Worm (Caenorhabditis elegans) whole organism, midembryonic: ENCODE data around the gene F22F4.9.

Experiments
- T22C8.4 ChIP-seq: fragments of 200-800 bp; sonication (Bioruptor generic); IDR thresholded peaks from 2 replicates; pipeline ENCODE4 v1.3.6; 2022; ENCODE audit warnings: missing genetic modification characterization, missing compliant biosample characterization
- cog-1 ChIP-seq: sonication (generic microtip); optimal IDR thresholded peaks from 2 replicates; lab custom pipeline; 2016; ENCODE audit warnings: missing genetic modification characterization, missing compliant biosample characterization
- flt-1 ChIP-seq: fragments of 200-800 bp; sonication (Bioruptor generic); IDR thresholded peaks from 2 replicates; pipeline ENCODE4 v1.3.6; 2022; ENCODE audit warnings: missing genetic modification characterization, missing compliant biosample characterization
- klf-2 ChIP-seq: fragments of 200-800 bp; sonication (Bioruptor generic); conservative IDR thresholded peaks from 2 replicates; pipeline ENCODE4 v1.3.6; 2022; ENCODE audit warnings: missing genetic modification reagents, missing genetic modification characterization, missing compliant biosample characterization
- med-1 ChIP-seq: sonication (generic microtip); optimal IDR thresholded peaks from 2 replicates; lab custom pipeline; 2017; ENCODE audit warnings: missing genetic modification characterization, mild to moderate bottlenecking, missing compliant biosample characterization, antibody characterized with exemption, missing genetic modification reagents; ENCODE audit not compliant: insufficient read depth
- ref-1 ChIP-seq: fragments of 200-800 bp; sonication (Bioruptor generic); conservative IDR thresholded peaks from 2 replicates; pipeline ENCODE4 v1.3.6; 2022; ENCODE audit warnings: missing genetic modification reagents, missing genetic modification characterization, missing compliant biosample characterization
- tab-1 ChIP-seq: fragments of 200-800 bp; sonication (Bioruptor generic); IDR thresholded peaks from 2 replicates; pipeline ENCODE4 v1.3.6; 2022; ENCODE audit warnings: missing genetic modification characterization, missing compliant biosample characterization
- ztf-23 ChIP-seq: fragments of 200-800 bp; sonication (Bioruptor generic); IDR thresholded peaks from 2 replicates; pipeline ENCODE4 v1.3.6; 2022; ENCODE audit warnings: missing genetic modification reagents, missing genetic modification characterization, missing compliant biosample characterization
- ztf-29 ChIP-seq: fragments of 200-800 bp; sonication (Bioruptor generic); IDR thresholded peaks from 2 replicates; pipeline ENCODE4 v1.3.6; 2022; ENCODE audit warnings: missing genetic modification reagents, missing genetic modification characterization, missing compliant biosample characterization

F22F4.9 gene

DNA sequence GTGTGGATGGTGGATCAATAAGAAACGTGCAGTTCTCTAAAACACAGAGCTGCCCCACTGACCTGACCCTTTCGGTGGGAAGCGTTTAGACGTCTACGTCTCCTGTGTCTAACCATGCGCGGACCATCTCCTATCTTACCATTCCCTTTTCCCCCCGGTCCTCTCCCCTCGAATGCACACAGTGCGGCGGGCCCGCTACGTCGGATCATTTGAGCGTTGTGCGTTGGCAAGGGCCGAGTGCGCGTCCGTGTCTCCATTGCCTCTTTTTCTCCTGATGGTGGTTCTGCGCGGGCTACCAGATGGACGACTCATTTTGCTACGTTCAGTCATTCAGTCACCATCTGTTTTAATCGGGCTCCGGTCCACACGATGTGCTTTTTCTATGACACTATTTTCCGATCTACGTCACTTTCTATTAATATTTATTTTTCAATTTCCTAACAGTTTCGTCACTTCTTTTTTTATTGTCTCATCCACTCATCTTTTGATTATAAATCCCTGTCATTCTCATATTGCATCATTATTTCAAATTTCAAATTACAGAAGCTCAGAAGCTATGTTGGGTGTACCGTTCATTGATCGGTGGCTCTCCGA is 3.6 kb downstream of the F22F4.9 start, which contains the start of gene inx-3:
Gene inx-3 (plus strand): TSS at position 544 of the 594 bp plus-strand sequence.
- TF ChIP-seq klf-2 (GFP tag; lab: Robert Waterston, UW) = no peak
- no peak for TF ChIP-seq med-1 (GFP tag; lab: Kevin White, UChicago)
- TF ChIP-seq T22C8.4 (GFP tag; lab: Robert Waterston, UW) = 0 out of 2 replicates have a peak, but pooled peaks have one; percentile 3
- no peak for TF ChIP-seq ref-1
- no peak for TF ChIP-seq cog-1
- no peak for TF ChIP-seq ztf-29 (GFP tag; lab: Robert Waterston, UW)
- TF ChIP-seq flt-1 (GFP tag; lab: Robert Waterston, UW) = 0 out of 2 replicates have a peak, but pooled peaks have one; percentile 4
- TF ChIP-seq tab-1 (GFP tag; lab: Robert Waterston, UW) = peak; percentile 53; the same call in 1 of the 2 replicates
- 0 out of 2 replicates have a peak, but pooled peaks have one; percentile 55 for TF ChIP-seq ztf-23 (GFP tag; lab: Robert Waterston, UW)

DNA sequence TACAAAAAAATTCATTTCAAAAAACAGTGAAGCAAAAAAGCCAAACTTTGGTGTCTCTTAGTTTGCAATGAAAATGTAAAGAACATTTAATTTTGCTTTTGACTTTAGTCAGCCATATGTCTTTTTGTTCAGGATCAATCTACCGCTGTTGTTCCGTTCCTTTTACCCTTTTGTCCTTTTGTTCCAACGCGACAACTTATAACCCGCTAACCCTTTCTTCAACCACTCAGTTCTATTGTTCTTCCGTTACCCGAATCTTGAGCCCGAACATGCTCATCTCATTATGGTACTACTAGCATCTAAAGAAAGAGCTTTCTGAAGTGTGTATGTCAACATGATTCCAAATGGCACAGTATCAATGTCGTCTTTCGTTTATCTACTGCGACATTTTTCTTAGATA is 5.3 kb downstream of the F22F4.9 start:
- TF ChIP-seq klf-2 (GFP tag; lab: Robert Waterston, UW) = no peak

DNA sequence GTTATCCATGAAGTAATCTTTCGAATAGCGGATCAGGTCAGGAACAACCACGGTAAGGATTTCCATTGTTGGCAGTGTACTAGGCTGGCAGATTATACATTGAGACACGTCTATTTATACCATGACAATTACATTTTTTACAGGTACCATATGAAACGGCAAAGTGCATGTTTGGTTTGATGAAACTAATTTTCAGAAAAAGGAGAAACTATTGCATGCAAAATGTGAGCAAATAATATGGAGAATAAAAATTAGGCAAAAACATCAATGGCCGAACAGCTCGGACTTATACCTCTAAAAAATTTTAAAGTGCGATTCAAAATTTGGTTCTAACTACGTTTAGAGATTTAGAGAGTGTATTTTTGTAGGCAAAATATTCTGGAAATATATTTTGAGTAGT is 6.5 kb downstream of the F22F4.9 start, which contains the start of gene F22F4.5:
Gene F22F4.5 (minus strand): TSS at position 101 of the 400 bp plus-strand sequence.
- no peak for TF ChIP-seq cog-1
- no peak for TF ChIP-seq flt-1 (GFP tag; lab: Robert Waterston, UW)
- TF ChIP-seq T22C8.4 (GFP tag; lab: Robert Waterston, UW) = no peak
- no peak for TF ChIP-seq tab-1 (GFP tag; lab: Robert Waterston, UW)
- TF ChIP-seq med-1 (GFP tag; lab: Kevin White, UChicago) = no peak
- TF ChIP-seq ztf-29 (GFP tag; lab: Robert Waterston, UW) = no peak
- no peak for TF ChIP-seq ztf-23 (GFP tag; lab: Robert Waterston, UW)
- no peak for TF ChIP-seq klf-2 (GFP tag; lab: Robert Waterston, UW)
- TF ChIP-seq ref-1 = no peak

DNA sequence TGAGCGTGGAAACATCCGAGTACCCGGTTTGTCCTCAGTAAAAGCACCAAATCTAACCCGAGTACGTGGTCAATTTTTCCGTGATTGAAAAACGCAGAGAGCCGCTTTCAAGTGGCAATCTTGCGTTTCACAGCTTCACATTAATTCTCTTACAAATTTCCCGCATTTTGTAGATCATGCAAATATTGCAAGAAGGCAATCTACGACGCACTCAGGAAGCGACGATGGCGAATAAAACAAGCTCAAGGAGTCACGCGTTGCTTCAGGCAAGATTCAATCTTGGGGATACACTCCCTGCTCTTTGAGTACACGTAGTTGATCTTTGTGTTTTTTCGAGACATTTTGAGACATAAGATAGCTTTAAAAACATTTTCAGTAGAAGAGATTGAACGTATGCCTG is 11.4 kb downstream of the F22F4.9 start:
- TF ChIP-seq cog-1 (no peak), flt-1 (GFP tag; lab: Robert Waterston, UW) (no peak), med-1 (GFP tag; lab: Kevin White, UChicago) (no peak), ref-1 (no peak), tab-1 (GFP tag; lab: Robert Waterston, UW) (no peak), ztf-29 (GFP tag; lab: Robert Waterston, UW) (no peak), klf-2 (GFP tag; lab: Robert Waterston, UW) (no peak), ztf-23 (GFP tag; lab: Robert Waterston, UW) (no peak), T22C8.4 (GFP tag; lab: Robert Waterston, UW) (no peak)

DNA sequence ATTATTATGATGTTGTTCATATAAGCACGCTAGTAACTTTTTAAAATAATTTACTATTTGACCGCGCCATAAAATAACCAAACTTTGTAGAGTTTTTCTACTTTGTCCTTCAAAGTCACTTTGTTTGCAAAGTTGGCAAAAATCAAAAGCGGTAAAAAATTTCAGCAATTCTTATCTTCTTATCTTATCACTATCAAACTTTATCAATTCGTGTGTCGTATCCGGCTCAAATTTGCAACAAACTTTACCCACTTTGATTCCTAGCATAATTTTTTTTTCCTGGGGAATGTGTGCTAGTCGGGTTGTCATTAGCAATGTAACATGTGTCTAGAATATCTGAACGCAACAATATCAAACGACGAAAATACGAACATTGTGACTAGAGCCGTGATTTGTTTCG is 13.6 kb downstream of the F22F4.9 start:
- TF ChIP-seq ztf-23 (GFP tag; lab: Robert Waterston, UW) (no peak), T22C8.4 (GFP tag; lab: Robert Waterston, UW) (no peak), cog-1 (no peak), ztf-29 (GFP tag; lab: Robert Waterston, UW) (no peak), tab-1 (GFP tag; lab: Robert Waterston, UW) (no peak), flt-1 (GFP tag; lab: Robert Waterston, UW) (no peak), klf-2 (GFP tag; lab: Robert Waterston, UW) (no peak), ref-1 (no peak), med-1 (GFP tag; lab: Kevin White, UChicago) (no peak)

- TF ChIP-seq flt-1 (GFP tag; lab: Robert Waterston, UW) (peak; percentile 41; the same call in 1 of the 2 replicates), T22C8.4 (GFP tag; lab: Robert Waterston, UW) (no peak), ztf-23 (GFP tag; lab: Robert Waterston, UW) (peak; percentile 54; the same call in 1 of the 2 replicates), tab-1 (GFP tag; lab: Robert Waterston, UW) (no peak), med-1 (GFP tag; lab: Kevin White, UChicago) (no peak), cog-1 (peak; percentile 91), ref-1 (0 out of 2 replicates have a peak, but pooled peaks have one; percentile 9), ztf-29 (GFP tag; lab: Robert Waterston, UW) (peak; percentile 62; the same call in 1 of the 2 replicates)
Observed at ce11 chrX:5984581-5985039, 14.7 kb downstream of the F22F4.9 start, which contains the start of gene klp-13. TSS of gene klp-13 (plus strand) at chrX:5984989.

DNA sequence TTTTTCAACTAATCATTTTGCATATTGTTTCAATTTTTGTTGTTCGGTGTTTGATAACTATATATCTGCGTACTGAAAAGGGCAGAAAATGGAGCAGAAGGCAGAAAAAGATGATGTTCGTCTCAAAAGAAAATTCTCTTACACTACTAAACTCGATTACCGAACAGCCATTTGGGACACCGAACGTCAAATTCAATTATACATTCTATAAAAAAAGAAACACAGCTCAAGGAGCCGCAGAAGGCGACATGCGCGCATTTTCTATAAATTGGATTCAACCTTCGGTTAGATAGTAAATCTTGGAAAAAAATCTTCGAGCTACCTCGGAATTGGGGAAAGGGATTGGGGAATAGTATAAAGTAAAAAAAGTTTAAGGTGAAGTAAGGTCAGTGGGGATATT is 16.0 kb downstream of the F22F4.9 start:
- TF ChIP-seq med-1 (GFP tag; lab: Kevin White, UChicago) = no peak
- TF ChIP-seq T22C8.4 (GFP tag; lab: Robert Waterston, UW) = no peak
- no peak for TF ChIP-seq tab-1 (GFP tag; lab: Robert Waterston, UW)
- TF ChIP-seq flt-1 (GFP tag; lab: Robert Waterston, UW) = no peak
- no peak for TF ChIP-seq ref-1
- no peak for TF ChIP-seq ztf-29 (GFP tag; lab: Robert Waterston, UW)
- no peak for TF ChIP-seq cog-1
- TF ChIP-seq ztf-23 (GFP tag; lab: Robert Waterston, UW) = no peak
- no peak for TF ChIP-seq klf-2 (GFP tag; lab: Robert Waterston, UW)

- TF ChIP-seq T22C8.4 (GFP tag; lab: Robert Waterston, UW) (no peak), ztf-29 (GFP tag; lab: Robert Waterston, UW) (no peak)
Observed at ce11 chrX:5982799-5983198, 16.5 kb downstream of the F22F4.9 start.

- TF ChIP-seq ref-1 = no peak
- TF ChIP-seq tab-1 (GFP tag; lab: Robert Waterston, UW) = no peak
- no peak for TF ChIP-seq klf-2 (GFP tag; lab: Robert Waterston, UW)
- no peak for TF ChIP-seq flt-1 (GFP tag; lab: Robert Waterston, UW)
- no peak for TF ChIP-seq ztf-29 (GFP tag; lab: Robert Waterston, UW)
- TF ChIP-seq cog-1 = no peak
- TF ChIP-seq ztf-23 (GFP tag; lab: Robert Waterston, UW) = no peak
- TF ChIP-seq T22C8.4 (GFP tag; lab: Robert Waterston, UW) = no peak
- no peak for TF ChIP-seq med-1 (GFP tag; lab: Kevin White, UChicago)
Observed at ce11 chrX:5981698-5982097, 17.6 kb downstream of the F22F4.9 start.
